Worm (Caenorhabditis elegans) whole organism, L4/young adult: ENCODE data around the gene hlh-29.
"Not testable (repeated sequence)": the region's sequence is repeated elsewhere in the genome, so short reads cannot be mapped to it uniquely, and the experiment has no call there.

ENCODE experiments used
- W03F9.2 ChIP-seq: fragments of 150-350 bp; optimal IDR thresholded peaks from 2 replicates; lab custom pipeline; 2014; ENCODE audit warnings: missing biosample characterization, missing genetic modification characterization
- dao-5 ChIP-seq: sonication (generic microtip); optimal IDR thresholded peaks from 2 replicates; lab custom pipeline; 2016; ENCODE audit warnings: missing genotype, missing genetic modification characterization, moderate library complexity, missing compliant biosample characterization
- him-1 ChIP-seq: sonication (generic microtip); optimal IDR thresholded peaks from 2 replicates; lab custom pipeline; 2016; ENCODE audit warnings: missing genotype, missing genetic modification reagents, missing genetic modification characterization, missing compliant biosample characterization

hlh-29 gene

ce11 chrX:17548539-17548938 lies at the start of gene hlh-29:
Gene hlh-29, minus strand, starts transcription at chrX:17548639.
- not testable (repeated sequence) for TF ChIP-seq dao-5 (tag; lab: Kevin White, UChicago); him-1; W03F9.2

- TF ChIP-seq him-1 (no peak), dao-5 (tag; lab: Kevin White, UChicago) (no peak), W03F9.2 (no peak)
These were observed 31.3 kb upstream of the hlh-29 start, which contains the start of gene frpr-7 for ce11 chrX:17579779-17580178. Gene frpr-7, minus strand, starts transcription at chrX:17579879.

ce11 chrX:17579011-17579410 lies 30.6 kb upstream of the hlh-29 start, which contains the start of gene F39B3.3:
Gene F39B3.3, minus strand, starts transcription at chrX:17579111.
- not testable (repeated sequence) for TF ChIP-seq W03F9.2; him-1; dao-5 (tag; lab: Kevin White, UChicago)

ce11 chrX:17567378-17567777 lies 18.9 kb upstream of the hlh-29 start, which contains the start of gene F39B3.7:
Gene F39B3.7, minus strand, starts transcription at chrX:17567478.
- no peak for TF ChIP-seq dao-5 (tag; lab: Kevin White, UChicago)
- TF ChIP-seq W03F9.2, result no peak
- no peak for TF ChIP-seq him-1

- TF ChIP-seq him-1 (no peak), dao-5 (tag; lab: Kevin White, UChicago) (no peak), W03F9.2 (no peak)
These were observed 15.0 kb upstream of the hlh-29 start, which contains the start of gene F31A3.5 for ce11 chrX:17563411-17563810. Gene F31A3.5, minus strand, starts transcription at chrX:17563610.

ce11 chrX:17562195-17562594 lies 13.8 kb upstream of the hlh-29 start:
- TF ChIP-seq dao-5 (tag; lab: Kevin White, UChicago), result no peak
- no peak for TF ChIP-seq W03F9.2
- no peak for TF ChIP-seq him-1

- TF ChIP-seq him-1, result no peak
- no peak for TF ChIP-seq W03F9.2
- no peak for TF ChIP-seq dao-5 (tag; lab: Kevin White, UChicago)
These were observed 5.3 kb upstream of the hlh-29 start for ce11 chrX:17553772-17554171.

ce11 chrX:17550755-17551154 lies 2.3 kb upstream of the hlh-29 start, which contains the start of gene hlh-28:
Gene hlh-28, plus strand, starts transcription at chrX:17551055.
- TF ChIP-seq W03F9.2; him-1; dao-5 (tag; lab: Kevin White, UChicago): not testable (repeated sequence)

ce11 chrX:17545498-17545897 lies 2.9 kb downstream of the hlh-29 start:
- TF ChIP-seq dao-5 (tag; lab: Kevin White, UChicago) (no peak), him-1 (peak; percentile 22)

- no peak for TF ChIP-seq dao-5 (tag; lab: Kevin White, UChicago)
- peak; percentile 91 for TF ChIP-seq him-1
- peak; percentile 68 for TF ChIP-seq W03F9.2
These were observed 4.0 kb downstream of the hlh-29 start for ce11 chrX:17544349-17544936.

- TF ChIP-seq dao-5 (tag; lab: Kevin White, UChicago) (no peak), him-1 (no peak), W03F9.2 (no peak)
These were observed 8.5 kb downstream of the hlh-29 start for ce11 chrX:17539968-17540367.

- TF ChIP-seq dao-5 (tag; lab: Kevin White, UChicago), result no peak
- TF ChIP-seq W03F9.2, result no peak
- no peak for TF ChIP-seq him-1
These were observed 10.9 kb downstream of the hlh-29 start for ce11 chrX:17537568-17537967.

ce11 chrX:17534877-17535276 lies 13.6 kb downstream of the hlh-29 start:
- TF ChIP-seq him-1 (no peak), dao-5 (tag; lab: Kevin White, UChicago) (no peak), W03F9.2 (no peak)

ce11 chrX:17534014-17534465 lies 14.4 kb downstream of the hlh-29 start, which contains the start of gene F31A3.3:
Gene F31A3.3, minus strand, starts transcription at chrX:17534064.
- no peak for TF ChIP-seq him-1
- no peak for TF ChIP-seq dao-5 (tag; lab: Kevin White, UChicago)
- no peak for TF ChIP-seq W03F9.2

ce11 chrX:17528068-17528467 lies 20.4 kb downstream of the hlh-29 start, which contains the start of gene sup-10:
Gene sup-10, plus strand, starts transcription at chrX:17528344.
- TF ChIP-seq W03F9.2, result no peak
- no peak for TF ChIP-seq him-1
- no peak for TF ChIP-seq dao-5 (tag; lab: Kevin White, UChicago)
